Worm (Caenorhabditis elegans) whole organism, L1 larva: ENCODE measurements around the gene AH10.4.

Source experiments
- C16A3.4 ChIP-seq: fragments of 150-350 bp; optimal IDR thresholded peaks from 2 replicates; lab custom pipeline; 2014; ENCODE audit warnings: missing biosample characterization, missing genetic modification characterization
- blmp-1 ChIP-seq: fragments of 150-350 bp; optimal IDR thresholded peaks from 2 replicates; lab custom pipeline; 2014; ENCODE audit warnings: missing biosample characterization, missing genetic modification characterization
- ceh-63 ChIP-seq: fragments of 200-800 bp; sonication (Bioruptor generic); optimal IDR thresholded peaks from 2 replicates; lab custom pipeline; 2018; ENCODE audit warnings: mild to moderate bottlenecking, missing genetic modification characterization, missing compliant biosample characterization
- ceh-82 ChIP-seq, 3 experiments: fragments of 150-350 bp in 1 of 3; sonication (generic microtip) in 2 of 3; optimal IDR thresholded peaks; 2 replicates each; lab custom pipeline; 2014 to 2017; ENCODE audit warnings: missing biosample characterization in 3 of 3, missing genetic modification characterization in 3 of 3
- ceh-88 ChIP-seq: fragments of 200-800 bp; sonication (Bioruptor generic); IDR thresholded peaks from 2 replicates; pipeline ENCODE4 v1.3.6; 2022; ENCODE audit warnings: missing genetic modification characterization, missing compliant biosample characterization
- ces-1 ChIP-seq: fragments of 150-350 bp; optimal IDR thresholded peaks from 2 replicates; lab custom pipeline; 2014; ENCODE audit warnings: missing biosample characterization, missing genetic modification reagents, missing genetic modification characterization
- dpl-1 ChIP-seq, 3 experiments: fragments of 150-350 bp in 2 of 3; sonication (generic microtip) in 1 of 3; optimal IDR thresholded peaks; 2 replicates each; lab custom pipeline; 2014 to 2017; ENCODE audit warnings: missing biosample characterization in 3 of 3, missing genetic modification characterization in 3 of 3, missing genetic modification reagents in 3 of 3
- dsc-1 ChIP-seq: sonication (generic microtip); optimal IDR thresholded peaks from 2 replicates; lab custom pipeline; 2016; ENCODE audit warnings: mild to moderate bottlenecking, missing genetic modification characterization, missing compliant biosample characterization
- efl-1 ChIP-seq, 4 experiments: fragments of 150-350 bp; optimal IDR thresholded peaks in 3 of 4; peaks in 1 of 4; 1 replicate in 1 of 4; 2 replicates in 3 of 4; lab custom pipeline; 2014; ENCODE audit warnings: missing biosample characterization in 2 of 4, missing genetic modification characterization in 2 of 4, missing genetic modification reagents in 2 of 4
- elt-3 ChIP-seq, 6 experiments: fragments of 150-350 bp in 1 of 6; sonication (generic microtip); optimal IDR thresholded peaks; 2 replicates each; lab custom pipeline; 2017 to 2018; ENCODE audit warnings: missing biosample characterization in 6 of 6, missing genetic modification characterization in 6 of 6, inconsistent platforms in 1 of 6
- fkh-10 ChIP-seq: sonication (generic microtip); optimal IDR thresholded peaks from 2 replicates; lab custom pipeline; 2017; ENCODE audit warnings: missing biosample characterization, missing genetic modification reagents, missing genetic modification characterization
- fkh-8 ChIP-seq: sonication (generic microtip); optimal IDR thresholded peaks from 2 replicates; lab custom pipeline; 2016; ENCODE audit warnings: mild to moderate bottlenecking, missing genetic modification characterization, missing compliant biosample characterization
- fos-1 ChIP-seq: fragments of 150-350 bp; optimal IDR thresholded peaks from 2 replicates; lab custom pipeline; 2014; ENCODE audit warnings: missing biosample characterization, missing genetic modification characterization
- grh-1 ChIP-seq: fragments of 200-800 bp; sonication (Bioruptor generic); IDR thresholded peaks from 2 replicates; pipeline ENCODE4 v1.3.6; 2022; ENCODE audit warnings: missing genetic modification reagents, missing genetic modification characterization, missing compliant biosample characterization
- hlh-4 ChIP-seq: sonication (generic microtip); optimal IDR thresholded peaks from 2 replicates; lab custom pipeline; 2016; ENCODE audit warnings: mild to moderate bottlenecking, missing genetic modification characterization, missing compliant biosample characterization
- isw-1 ChIP-seq: fragments of 200-800 bp; sonication (Bioruptor generic); IDR thresholded peaks from 2 replicates; pipeline ENCODE4 v1.3.6; 2022; ENCODE audit warnings: missing genetic modification characterization, missing compliant biosample characterization
- jun-1 ChIP-seq: fragments of 150-350 bp; optimal IDR thresholded peaks from 2 replicates; lab custom pipeline; 2014; ENCODE audit warnings: missing biosample characterization, missing genetic modification reagents, missing genetic modification characterization
- lin-14 ChIP-seq: fragments of 200-800 bp; sonication (Bioruptor generic); optimal IDR thresholded peaks from 2 replicates; lab custom pipeline; 2018; ENCODE audit warnings: mild to moderate bottlenecking, missing genetic modification characterization, moderate library complexity, missing compliant biosample characterization
- lin-35 ChIP-seq, 2 experiments: fragments of 150-350 bp; optimal IDR thresholded peaks; 2 replicates each; lab custom pipeline; 2014; ENCODE audit warnings: missing biosample characterization in 2 of 2, missing genetic modification characterization in 2 of 2, missing genetic modification reagents in 2 of 2
- lsy-2 ChIP-seq, 2 experiments: fragments of 150-350 bp; optimal IDR thresholded peaks; 2 replicates each; lab custom pipeline; 2014; ENCODE audit warnings: missing biosample characterization in 2 of 2, missing genetic modification characterization in 2 of 2
- mab-9 ChIP-seq: fragments of 200-800 bp; sonication (Bioruptor generic); IDR thresholded peaks from 2 replicates; pipeline ENCODE4 v1.3.6; 2022; ENCODE audit warnings: missing genetic modification reagents, missing genetic modification characterization, missing compliant biosample characterization
- mep-1 ChIP-seq: fragments of 150-350 bp; optimal IDR thresholded peaks from 2 replicates; lab custom pipeline; 2014; ENCODE audit warnings: missing biosample characterization, missing genetic modification characterization
- nhr-12 ChIP-seq: sonication (generic microtip); optimal IDR thresholded peaks from 2 replicates; lab custom pipeline; 2017; ENCODE audit warnings: missing biosample characterization, missing genetic modification characterization
- nhr-47 ChIP-seq: sonication (generic microtip); optimal IDR thresholded peaks from 2 replicates; lab custom pipeline; 2016; ENCODE audit warnings: mild to moderate bottlenecking, missing genetic modification characterization, moderate library complexity, missing compliant biosample characterization
- nhr-71 ChIP-seq: sonication (generic microtip); optimal IDR thresholded peaks from 2 replicates; lab custom pipeline; 2016; ENCODE audit warnings: mild to moderate bottlenecking, missing genetic modification characterization, moderate library complexity, missing compliant biosample characterization
- nhr-76 ChIP-seq: sonication (generic microtip); optimal IDR thresholded peaks from 2 replicates; lab custom pipeline; 2017; ENCODE audit warnings: missing biosample characterization, missing genetic modification characterization
- nhr-85 ChIP-seq: sonication (generic microtip); peaks from one replicate; lab custom pipeline; 2016; ENCODE audit warnings: missing genetic modification characterization, inconsistent platforms, missing compliant biosample characterization
- pag-3 ChIP-seq: sonication (generic microtip); optimal IDR thresholded peaks from 2 replicates; lab custom pipeline; 2017; ENCODE audit warnings: missing genetic modification characterization, mild to moderate bottlenecking, missing compliant biosample characterization, antibody characterized with exemption, borderline replicate concordance; ENCODE audit not compliant: insufficient read depth
- rnt-1 ChIP-seq: sonication (generic microtip); optimal IDR thresholded peaks from 2 replicates; lab custom pipeline; 2016; ENCODE audit warnings: mild to moderate bottlenecking, missing genetic modification characterization, moderate library complexity, missing compliant biosample characterization
- snu-23 ChIP-seq: sonication (generic microtip); optimal IDR thresholded peaks from 2 replicates; lab custom pipeline; 2016; ENCODE audit warnings: missing genetic modification characterization, missing compliant biosample characterization
- sup-37 ChIP-seq: fragments of 200-800 bp; sonication (Bioruptor generic); optimal IDR thresholded peaks from 2 replicates; lab custom pipeline; 2018; ENCODE audit warnings: mild to moderate bottlenecking, missing genetic modification characterization, missing compliant biosample characterization
- swsn-7 ChIP-seq: sonication (generic microtip); optimal IDR thresholded peaks from 2 replicates; lab custom pipeline; 2016; ENCODE audit warnings: missing genetic modification characterization, missing compliant biosample characterization
- tbx-2 ChIP-seq: sonication (generic microtip); optimal IDR thresholded peaks from 2 replicates; lab custom pipeline; 2016; ENCODE audit warnings: missing genetic modification characterization, missing compliant biosample characterization
- tlp-1 ChIP-seq: fragments of 150-350 bp; optimal IDR thresholded peaks from 2 replicates; lab custom pipeline; 2014; ENCODE audit warnings: missing biosample characterization, missing genetic modification characterization
- unc-130 ChIP-seq: fragments of 150-350 bp; optimal IDR thresholded peaks from 2 replicates; lab custom pipeline; 2017; ENCODE audit warnings: missing biosample characterization, missing genetic modification characterization, inconsistent platforms
- unc-30 ChIP-seq: sonication (generic microtip); optimal IDR thresholded peaks from 2 replicates; lab custom pipeline; 2017; ENCODE audit warnings: missing biosample characterization, missing genetic modification characterization
- unc-86 ChIP-seq: sonication (generic microtip); optimal IDR thresholded peaks from 2 replicates; lab custom pipeline; 2016; ENCODE audit warnings: missing genetic modification characterization, missing compliant biosample characterization
- vab-15 ChIP-seq: sonication (generic microtip); optimal IDR thresholded peaks from 2 replicates; lab custom pipeline; 2017; ENCODE audit warnings: missing genotype, mild to moderate bottlenecking, missing genetic modification characterization, missing compliant biosample characterization
- xbp-1 ChIP-seq: sonication (generic microtip); optimal IDR thresholded peaks from 2 replicates; lab custom pipeline; 2016; ENCODE audit warnings: missing genetic modification characterization, missing compliant biosample characterization
- zag-1 ChIP-seq: fragments of 150-350 bp; optimal IDR thresholded peaks from 2 replicates; lab custom pipeline; 2014; ENCODE audit warnings: missing biosample characterization, missing genetic modification characterization
- ztf-11 ChIP-seq, 2 experiments: sonication (generic microtip); optimal IDR thresholded peaks; 2 replicates each; lab custom pipeline; 2016 to 2017; ENCODE audit warnings: missing genetic modification characterization in 2 of 2, missing biosample characterization in 1 of 2, missing compliant biosample characterization in 1 of 2
- ztf-4 ChIP-seq: fragments of 150-350 bp; optimal IDR thresholded peaks from 2 replicates; lab custom pipeline; 2014; ENCODE audit warnings: missing biosample characterization, missing genetic modification characterization

AH10.4 gene

DNA sequence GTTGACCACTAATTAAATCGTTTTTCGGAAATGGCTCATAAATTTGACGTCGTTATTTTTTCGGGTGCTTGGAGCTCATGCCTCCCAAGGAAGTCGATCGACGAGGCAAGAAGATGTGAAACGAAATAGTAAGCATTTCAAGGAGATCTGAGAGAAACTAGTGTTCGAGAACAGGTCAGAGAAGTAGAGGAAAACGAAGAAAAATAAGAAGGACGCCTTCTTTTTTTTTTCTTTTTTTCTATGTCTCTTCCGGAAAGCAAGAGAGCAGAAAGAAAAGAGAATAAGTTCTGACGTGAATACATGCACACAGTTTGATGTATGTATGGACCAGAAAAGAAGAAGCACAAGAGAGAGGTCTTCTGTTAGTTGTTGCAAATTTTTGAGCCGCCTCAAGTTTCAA is 6.0 kb upstream of the AH10.4 start:
- no peak for TF ChIP-seq ztf-11 (tag; optimal IDR thresholded peaks at IDR 0.05; lab: Kevin White, UChicago)
- TF ChIP-seq fkh-10 (GFP tag; lab: Kevin White, UChicago), result peak; percentile 58
- peak; percentile 59 for TF ChIP-seq nhr-47 (tag; lab: Kevin White, UChicago)
- peak in 1 of 3 experiments; percentile 21 for TF ChIP-seq dpl-1 (GFP tag; optimal IDR thresholded peaks at IDR 0.05; lab: Kevin White, UChicago)
- peak; percentile 63 for TF ChIP-seq fkh-8 (tag; lab: Kevin White, UChicago)
- peak; percentile 93 for TF ChIP-seq lin-14 (GFP tag; lab: Kevin White, UChicago)
- TF ChIP-seq unc-86 (tag; lab: Kevin White, UChicago), result peak; percentile 56
- TF ChIP-seq efl-1 (optimal IDR thresholded peaks at IDR 0.05; lab: Kevin White, UChicago), result peak; percentile 25 to 31
- TF ChIP-seq efl-1 (GFP tag; optimal IDR thresholded peaks at IDR 0.05 in 1 of 2; lab: Kevin White, UChicago), result peak in 1 of 2 experiments; percentile 62
- TF ChIP-seq tbx-2 (tag; lab: Kevin White, UChicago), result peak; percentile 34
- TF ChIP-seq dsc-1, result peak; percentile 12
- peak in 1 of 2 experiments; percentile 34 for TF ChIP-seq lin-35 (GFP tag; optimal IDR thresholded peaks at IDR 0.05; lab: Kevin White, UChicago)
- TF ChIP-seq ceh-82 (tag; optimal IDR thresholded peaks at IDR 0.05; lab: Kevin White, UChicago), result peak in 2 of 3 experiments; percentile 33 to 53
- TF ChIP-seq mep-1 (tag; lab: Kevin White, UChicago), result peak; percentile 23
- TF ChIP-seq mab-9 (GFP tag; lab: Robert Waterston, UW), result peak; percentile 53; the same call in 1 of the 2 replicates
- no peak for TF ChIP-seq ceh-63 (GFP tag; lab: Kevin White, UChicago)
- peak; percentile 53 for TF ChIP-seq nhr-71 (tag; lab: Kevin White, UChicago)
- peak; percentile 3 for TF ChIP-seq swsn-7 (tag; lab: Kevin White, UChicago)
- no peak for TF ChIP-seq nhr-85
- TF ChIP-seq pag-3, result no peak
- TF ChIP-seq lsy-2 (tag; optimal IDR thresholded peaks at IDR 0.05; lab: Kevin White, UChicago), result peak in 1 of 2 experiments; percentile 53
- peak; percentile 16; the same call in 1 of the 2 replicates for TF ChIP-seq isw-1

DNA sequence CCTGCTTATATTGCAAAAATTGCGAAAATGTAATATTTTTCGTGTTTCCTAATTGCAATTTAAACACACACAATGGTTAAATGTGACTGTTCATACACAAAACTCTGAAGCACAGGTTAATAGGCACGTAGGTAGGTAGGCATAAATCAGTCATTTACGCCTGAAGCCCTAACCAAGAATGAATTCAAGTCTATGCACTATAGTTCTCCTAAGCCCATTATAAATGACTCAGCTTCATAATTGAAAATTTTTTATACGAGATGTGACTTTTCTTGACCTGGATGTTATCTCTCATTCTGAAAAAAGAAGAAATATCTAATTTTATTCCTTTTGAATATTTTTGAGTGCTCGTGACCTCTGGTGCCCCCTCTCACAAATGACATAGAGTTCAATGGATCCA is 4.2 kb upstream of the AH10.4 start:
- TF ChIP-seq mab-9 (GFP tag; lab: Robert Waterston, UW), result no peak
- no peak for TF ChIP-seq xbp-1 (tag; lab: Kevin White, UChicago)
- no peak for TF ChIP-seq vab-15 (tag; lab: Kevin White, UChicago)
- TF ChIP-seq sup-37 (GFP tag; lab: Kevin White, UChicago), result no peak
- no peak for TF ChIP-seq C16A3.4
- no peak for TF ChIP-seq unc-30
- TF ChIP-seq zag-1 (tag; lab: Kevin White, UChicago), result no peak
- TF ChIP-seq nhr-12, result no peak
- no peak for TF ChIP-seq nhr-85
- TF ChIP-seq hlh-4 (tag; lab: Kevin White, UChicago), result no peak
- no peak for TF ChIP-seq nhr-76 (tag; lab: Kevin White, UChicago)
- no peak for TF ChIP-seq lin-35 (GFP tag; optimal IDR thresholded peaks at IDR 0.05; lab: Kevin White, UChicago)
- no peak for TF ChIP-seq grh-1 (GFP tag; lab: Robert Waterston, UW)

DNA sequence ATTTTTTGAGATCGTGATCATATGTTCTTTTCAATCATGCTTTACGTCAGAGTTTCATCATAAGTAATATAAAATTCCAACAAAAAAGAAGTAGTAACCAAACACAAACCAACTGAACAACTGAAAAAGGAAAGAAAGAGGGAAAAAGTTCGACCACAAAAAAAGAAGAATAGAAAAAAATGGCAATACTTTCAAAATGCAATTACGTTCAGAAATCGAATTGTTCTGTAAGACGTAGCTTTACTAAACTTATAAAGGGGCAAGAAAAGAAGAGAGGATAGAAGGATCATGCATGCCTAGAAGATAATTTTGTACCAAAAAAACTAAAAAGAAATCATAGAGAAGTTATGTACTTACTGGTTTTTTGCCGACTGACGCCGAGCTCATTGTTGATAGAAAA is 3.1 kb upstream of the AH10.4 start:
- TF ChIP-seq nhr-47 (tag; lab: Kevin White, UChicago), result peak; percentile 10
- peak; percentile 95 for TF ChIP-seq ces-1 (GFP tag; lab: Kevin White, UChicago)
- TF ChIP-seq jun-1, result no peak
- TF ChIP-seq fkh-10 (GFP tag; lab: Kevin White, UChicago), result peak; percentile 89
- peak; percentile 68 for TF ChIP-seq lin-14 (GFP tag; lab: Kevin White, UChicago)
- TF ChIP-seq efl-1 (optimal IDR thresholded peaks at IDR 0.05; lab: Kevin White, UChicago), result no peak
- peak in 1 of 2 experiments; percentile 70 for TF ChIP-seq efl-1 (GFP tag; optimal IDR thresholded peaks at IDR 0.05 in 1 of 2; lab: Kevin White, UChicago)

DNA sequence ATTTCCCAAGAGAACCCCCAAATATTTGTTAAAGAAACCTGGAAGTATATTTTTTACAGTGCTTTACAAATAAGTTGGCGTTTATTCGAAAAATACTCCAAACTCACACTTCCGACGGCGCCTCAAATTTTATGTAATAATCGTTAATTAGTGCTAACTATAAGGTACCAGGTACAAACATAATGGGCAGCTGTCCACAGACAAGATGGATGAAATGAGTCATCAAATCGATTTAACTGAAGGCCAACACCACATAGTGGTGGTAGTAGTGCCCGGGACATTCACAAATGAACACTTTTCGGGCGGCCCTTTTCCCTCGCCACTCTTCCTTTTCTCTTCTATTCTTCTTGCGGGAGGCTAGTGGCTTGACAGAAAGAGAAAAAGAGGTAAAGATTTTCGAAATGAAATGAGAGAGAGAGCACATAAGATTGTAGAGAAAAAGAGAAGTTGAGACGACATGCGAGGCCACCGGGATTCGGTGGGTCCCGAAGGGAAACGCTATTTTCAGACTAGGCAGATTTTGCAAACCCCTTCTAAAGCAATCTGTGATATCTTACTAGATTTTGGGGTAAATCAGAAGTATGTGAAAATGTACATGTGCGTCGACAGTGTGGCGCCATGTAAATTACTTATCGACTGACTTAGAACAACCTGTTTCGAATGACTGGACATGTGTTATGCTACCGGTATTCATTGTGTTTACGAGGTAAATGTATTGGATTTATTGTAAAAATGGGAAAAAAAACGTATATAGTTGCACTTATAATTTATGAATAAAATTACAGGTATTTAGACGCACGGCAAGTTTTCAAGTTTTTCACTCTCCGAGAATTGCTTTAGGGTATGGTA is 1.8 kb upstream of the AH10.4 start:
- TF ChIP-seq unc-130 (tag; lab: Kevin White, UChicago) (peak; percentile 28), nhr-85 (peak; percentile 62), fos-1 (tag; lab: Kevin White, UChicago) (peak; percentile 60), ztf-4 (tag; lab: Kevin White, UChicago) (no peak), efl-1 (optimal IDR thresholded peaks at IDR 0.05; lab: Kevin White, UChicago) (no peak), efl-1 (GFP tag; optimal IDR thresholded peaks at IDR 0.05 in 1 of 2; lab: Kevin White, UChicago) (peak in 1 of 2 experiments; percentile 74), mep-1 (tag; lab: Kevin White, UChicago) (peak; percentile 59), nhr-71 (tag; lab: Kevin White, UChicago) (peak; percentile 10), elt-3 (tag; optimal IDR thresholded peaks at IDR 0.05; lab: Kevin White, UChicago) (peak in 1 of 6 experiments; percentile 13), ceh-88 (no peak), rnt-1 (tag; lab: Kevin White, UChicago) (peak; percentile 21), lin-14 (GFP tag; lab: Kevin White, UChicago) (peak; percentile 83), tlp-1 (tag; lab: Kevin White, UChicago) (no peak), snu-23 (peak; percentile 27), hlh-4 (tag; lab: Kevin White, UChicago) (no peak), lin-35 (GFP tag; optimal IDR thresholded peaks at IDR 0.05; lab: Kevin White, UChicago) (peak in 1 of 2 experiments; percentile 10), blmp-1 (peak; percentile 68), grh-1 (GFP tag; lab: Robert Waterston, UW) (peak; percentile 49; the same call in 1 of the 2 replicates)
